Worm (Caenorhabditis elegans) whole organism, L3 larva: ENCODE results near the gene lys-2.

Source experiments
- R02D3.7 ChIP-seq: fragments of 150-350 bp; optimal IDR thresholded peaks from 2 replicates; lab custom pipeline; 2014; ENCODE audit warnings: missing biosample characterization, missing genetic modification characterization
- ZK546.5 ChIP-seq: sonication (generic microtip); optimal IDR thresholded peaks from 2 replicates; lab custom pipeline; 2017; ENCODE audit warnings: missing biosample characterization, missing genetic modification characterization
- ama-1 ChIP-seq: fragments of 150-350 bp; optimal IDR thresholded peaks from 2 replicates; lab custom pipeline; 2018
- ceh-16 ChIP-seq: sonication (generic microtip); optimal IDR thresholded peaks from 2 replicates; lab custom pipeline; 2017; ENCODE audit warnings: missing biosample characterization, missing genetic modification characterization
- ceh-28 ChIP-seq: fragments of 150-350 bp; optimal IDR thresholded peaks from 2 replicates; lab custom pipeline; 2014; ENCODE audit warnings: missing biosample characterization, missing genetic modification reagents, missing genetic modification characterization
- ceh-82 ChIP-seq: fragments of 150-350 bp; optimal IDR thresholded peaks from 2 replicates; lab custom pipeline; 2014; ENCODE audit warnings: missing biosample characterization, missing genetic modification characterization
- ceh-9 ChIP-seq: sonication (generic microtip); optimal IDR thresholded peaks from 2 replicates; lab custom pipeline; 2018; ENCODE audit warnings: missing biosample characterization, missing genetic modification characterization
- daf-12 ChIP-seq: fragments of 150-350 bp; optimal IDR thresholded peaks from 2 replicates; lab custom pipeline; 2014; ENCODE audit warnings: missing biosample characterization, missing genetic modification reagents, missing genetic modification characterization
- elt-1 ChIP-seq: fragments of 150-350 bp; optimal IDR thresholded peaks from 2 replicates; lab custom pipeline; 2014; ENCODE audit warnings: missing biosample characterization, missing genetic modification characterization
- elt-2 ChIP-seq: sonication (generic microtip); optimal IDR thresholded peaks from 2 replicates; lab custom pipeline; 2016; ENCODE audit warnings: missing genetic modification reagents, mild to moderate bottlenecking, missing genetic modification characterization, missing compliant biosample characterization
- elt-3 ChIP-seq, 3 experiments: fragments of 150-350 bp in 1 of 3; sonication (generic microtip) in 2 of 3; optimal IDR thresholded peaks; 2 replicates in 2 of 3; 4 replicates in 1 of 3; lab custom pipeline; 2014 to 2017; ENCODE audit warnings: missing biosample characterization in 3 of 3, missing genetic modification characterization in 3 of 3
- eor-1 ChIP-seq, 2 experiments: fragments of 150-350 bp; optimal IDR thresholded peaks; 2 replicates each; lab custom pipeline; 2014 to 2018; ENCODE audit warnings: missing biosample characterization in 2 of 2, missing genetic modification characterization in 2 of 2
- fkh-2 ChIP-seq: fragments of 150-350 bp; optimal IDR thresholded peaks from 2 replicates; lab custom pipeline; 2014; ENCODE audit warnings: missing biosample characterization, missing genetic modification reagents, missing genetic modification characterization
- fos-1 ChIP-seq: fragments of 150-350 bp; optimal IDR thresholded peaks from 2 replicates; lab custom pipeline; 2014; ENCODE audit warnings: missing biosample characterization, missing genetic modification characterization
- hmg-11 ChIP-seq: sonication (generic microtip); optimal IDR thresholded peaks from 2 replicates; lab custom pipeline; 2016; ENCODE audit warnings: missing genetic modification characterization, missing compliant biosample characterization
- jun-1 ChIP-seq: fragments of 150-350 bp; optimal IDR thresholded peaks from 2 replicates; lab custom pipeline; 2014; ENCODE audit warnings: missing biosample characterization, missing genetic modification reagents, missing genetic modification characterization
- lin-15B ChIP-seq: fragments of 150-350 bp; optimal IDR thresholded peaks from 2 replicates; lab custom pipeline; 2014; ENCODE audit warnings: missing biosample characterization, missing genetic modification characterization
- lin-39 ChIP-seq: fragments of 150-350 bp; optimal IDR thresholded peaks from 2 replicates; lab custom pipeline; 2018; ENCODE audit warnings: missing biosample characterization, missing genetic modification reagents, missing genetic modification characterization
- lsy-12 ChIP-seq: sonication (generic microtip); optimal IDR thresholded peaks from 2 replicates; lab custom pipeline; 2016; ENCODE audit warnings: mild to moderate bottlenecking, missing genetic modification characterization, missing compliant biosample characterization
- mdl-1 ChIP-seq: fragments of 150-350 bp; optimal IDR thresholded peaks from 2 replicates; lab custom pipeline; 2014; ENCODE audit warnings: missing biosample characterization, missing genetic modification characterization
- mml-1 ChIP-seq: fragments of 150-350 bp; sonication (generic microtip); optimal IDR thresholded peaks from 3 replicates; lab custom pipeline; 2014; ENCODE audit warnings: missing biosample characterization, missing genetic modification characterization
- nhr-23 ChIP-seq: fragments of 150-350 bp; optimal IDR thresholded peaks from 2 replicates; lab custom pipeline; 2014; ENCODE audit warnings: missing biosample characterization, missing genetic modification reagents, missing genetic modification characterization
- nhr-25 ChIP-seq: sonication (generic microtip); optimal IDR thresholded peaks from 2 replicates; lab custom pipeline; 2017; ENCODE audit warnings: missing biosample characterization, missing genetic modification characterization
- nhr-28 ChIP-seq: fragments of 150-350 bp; optimal IDR thresholded peaks from 2 replicates; lab custom pipeline; 2014; ENCODE audit warnings: missing biosample characterization, missing genetic modification characterization
- nhr-67 ChIP-seq: fragments of 150-350 bp; optimal IDR thresholded peaks from 2 replicates; lab custom pipeline; 2014; ENCODE audit warnings: missing biosample characterization, missing genetic modification characterization
- nhr-76 ChIP-seq: fragments of 150-350 bp; sonication (generic microtip); optimal IDR thresholded peaks from 5 replicates; lab custom pipeline; 2014; ENCODE audit warnings: missing biosample characterization, missing genetic modification characterization
- pha-4 ChIP-seq: fragments of 150-350 bp; optimal IDR thresholded peaks from 2 replicates; lab custom pipeline; 2014; ENCODE audit warnings: missing biosample characterization, missing genetic modification reagents, missing genetic modification characterization
- pqm-1 ChIP-seq: fragments of 150-350 bp; optimal IDR thresholded peaks from 2 replicates; lab custom pipeline; 2017; ENCODE audit warnings: missing biosample characterization, missing genetic modification characterization, inconsistent platforms
- skn-1 ChIP-seq: fragments of 150-350 bp; optimal IDR thresholded peaks from 2 replicates; lab custom pipeline; 2014; ENCODE audit warnings: missing biosample characterization, missing genetic modification characterization
- snpc-4 ChIP-seq: fragments of 150-350 bp; optimal IDR thresholded peaks from 2 replicates; lab custom pipeline; 2014; ENCODE audit warnings: missing biosample characterization, missing genetic modification characterization
- tbx-2 ChIP-seq: sonication (generic microtip); optimal IDR thresholded peaks from 2 replicates; lab custom pipeline; 2016; ENCODE audit warnings: mild to moderate bottlenecking, missing genetic modification characterization, missing compliant biosample characterization
- unc-62 ChIP-seq: fragments of 150-350 bp; sonication (generic microtip); optimal IDR thresholded peaks from 4 replicates; lab custom pipeline; 2014; ENCODE audit warnings: missing biosample characterization, missing genetic modification reagents, missing genetic modification characterization

Gene lys-2

DNA sequence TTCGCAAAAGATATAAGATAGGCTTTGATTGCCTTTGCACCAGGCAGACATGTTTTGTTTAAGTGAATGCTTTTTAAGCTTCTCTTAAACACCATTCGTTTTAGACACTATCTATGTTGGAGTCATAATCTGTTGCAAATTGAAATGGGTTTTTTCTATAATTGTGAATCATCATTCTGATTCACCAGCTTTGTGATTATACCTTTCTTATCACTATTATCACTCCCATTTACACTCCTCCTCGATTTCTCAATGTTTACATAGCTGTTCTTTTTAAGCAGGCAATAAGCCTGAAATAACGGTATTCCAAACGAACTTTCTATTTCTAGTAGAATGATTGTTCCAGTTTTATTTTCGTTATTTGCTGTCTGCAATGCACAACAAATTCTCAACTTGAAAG, 15.8 kb upstream of the lys-2 start, which contains the start of gene B0024.4:
TSS of gene B0024.4 (plus strand) at position 301 of the 400 bp plus-strand sequence.
- TF ChIP-seq elt-2 (tag; lab: Kevin White, UChicago): no peak
- TF ChIP-seq nhr-67 (tag; lab: Kevin White, UChicago): no peak
- TF ChIP-seq mdl-1 (tag; lab: Kevin White, UChicago): no peak
- no peak for TF ChIP-seq ceh-9 (tag; lab: Kevin White, UChicago)
- TF ChIP-seq ZK546.5: no peak
- no peak for TF ChIP-seq ceh-82 (tag; lab: Kevin White, UChicago)
- no peak for TF ChIP-seq unc-62 (GFP tag; lab: Kevin White, UChicago)
- no peak for TF ChIP-seq tbx-2
- no peak for TF ChIP-seq nhr-28 (tag; lab: Kevin White, UChicago)
- no peak for TF ChIP-seq daf-12 (tag; lab: Kevin White, UChicago)
- TF ChIP-seq ceh-16 (tag; lab: Kevin White, UChicago): no peak
- TF ChIP-seq eor-1 (tag; optimal IDR thresholded peaks at IDR 0.05; lab: Kevin White, UChicago): no peak
- no peak for TF ChIP-seq lin-39 (tag; lab: Kevin White, UChicago)

DNA sequence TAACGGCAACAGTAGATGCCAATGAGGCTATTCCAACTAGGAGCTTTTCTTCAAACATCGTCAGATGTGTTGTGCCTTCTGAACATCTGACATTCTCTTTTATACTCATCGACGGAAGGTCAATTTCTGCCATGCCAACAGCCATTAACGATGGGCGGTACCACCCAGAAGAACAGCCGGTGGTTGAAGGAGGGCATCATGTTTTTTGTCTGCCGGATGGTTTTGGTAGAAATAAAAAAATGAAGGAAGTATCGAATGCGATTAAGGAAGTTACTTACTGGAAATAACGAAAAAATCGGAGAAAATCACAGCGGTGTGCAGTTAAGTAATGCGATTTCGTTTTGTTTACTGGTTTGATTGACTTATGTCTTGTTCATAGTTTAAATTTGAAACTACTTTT, 13.3 kb upstream of the lys-2 start, which contains the start of gene col-150:
TSS of gene col-150 (minus strand) at position 101 of the 400 bp plus-strand sequence.
- no peak for TF ChIP-seq lsy-12 (tag; lab: Kevin White, UChicago)
- TF ChIP-seq hmg-11 (tag; lab: Kevin White, UChicago): no peak
- no peak for TF ChIP-seq jun-1
- no peak for TF ChIP-seq fkh-2
- TF ChIP-seq skn-1 (tag; lab: Kevin White, UChicago): no peak
- TF ChIP-seq nhr-76 (tag; lab: Kevin White, UChicago): no peak
- no peak for TF ChIP-seq pqm-1 (tag; lab: Kevin White, UChicago)
- no peak for TF ChIP-seq R02D3.7 (tag; lab: Kevin White, UChicago)
- no peak for TF ChIP-seq tbx-2
- TF ChIP-seq ceh-28 (tag; lab: Kevin White, UChicago): no peak
- TF ChIP-seq lin-15B (tag; lab: Kevin White, UChicago): no peak
- no peak for TF ChIP-seq elt-1 (tag; lab: Kevin White, UChicago)
- no peak for TF ChIP-seq ama-1 (lab: Kevin White, UChicago)
- no peak for TF ChIP-seq nhr-25 (tag; lab: Kevin White, UChicago)

DNA sequence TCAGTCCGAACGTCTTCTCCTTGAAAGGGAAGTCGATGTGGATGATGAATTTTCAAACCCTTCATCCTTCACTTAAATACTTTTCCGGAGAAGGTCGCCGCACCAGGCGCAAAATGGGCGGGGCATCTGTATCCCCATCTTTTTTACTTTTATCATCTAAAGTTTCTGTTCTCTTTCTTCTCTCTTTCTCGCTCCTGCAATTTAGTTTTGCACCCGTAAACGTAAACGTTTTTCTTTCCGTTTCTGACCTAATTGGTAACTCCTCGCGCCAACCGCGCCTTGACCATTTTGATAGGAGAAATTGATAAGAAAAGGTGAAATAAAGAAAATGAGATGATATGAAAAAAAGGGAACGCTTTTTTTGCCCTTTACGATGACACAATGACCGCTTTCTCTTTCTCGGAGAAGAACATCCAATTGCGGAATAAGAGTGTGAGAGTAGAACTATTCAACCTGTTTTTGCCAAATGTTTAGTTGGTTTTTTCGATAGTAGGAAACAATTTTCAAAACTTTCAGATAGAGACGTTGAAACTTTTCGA, 11.6 kb upstream of the lys-2 start, which contains the start of gene col-149:
TSS of gene col-149 (minus strand) at position 51 of the 539 bp plus-strand sequence.
- no peak for TF ChIP-seq nhr-28 (tag; lab: Kevin White, UChicago)
- TF ChIP-seq ceh-9 (tag; lab: Kevin White, UChicago): no peak
- TF ChIP-seq nhr-25 (tag; lab: Kevin White, UChicago): no peak
- no peak for TF ChIP-seq ceh-28 (tag; lab: Kevin White, UChicago)
- no peak for TF ChIP-seq jun-1
- TF ChIP-seq elt-3 (tag; optimal IDR thresholded peaks at IDR 0.05; lab: Kevin White, UChicago): peak in 1 of 3 experiments; percentile 56
- TF ChIP-seq nhr-23: peak; percentile 75
- TF ChIP-seq hmg-11 (tag; lab: Kevin White, UChicago): no peak
- no peak for TF ChIP-seq eor-1 (tag; optimal IDR thresholded peaks at IDR 0.05; lab: Kevin White, UChicago)
- TF ChIP-seq mml-1 (tag; lab: Kevin White, UChicago): no peak

DNA sequence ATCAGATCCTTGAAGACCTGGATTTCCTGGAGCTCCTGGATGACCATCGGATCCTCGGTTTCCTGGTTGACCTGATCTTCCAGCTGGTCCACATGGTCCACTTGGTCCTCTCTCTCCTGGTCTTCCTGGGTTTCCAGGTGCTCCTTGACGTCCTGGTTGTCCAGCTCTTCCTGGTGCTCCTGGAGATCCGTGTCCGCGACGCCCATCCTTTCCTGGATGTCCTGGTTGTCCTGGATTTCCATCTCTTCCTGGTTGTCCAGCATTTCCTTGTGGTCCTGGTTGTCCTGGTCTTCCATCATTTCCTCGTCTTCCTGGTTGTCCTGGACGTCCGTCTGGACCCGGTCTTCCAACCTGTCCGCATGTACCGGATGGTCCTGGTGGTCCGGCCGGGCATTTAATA, 10.6 kb upstream of the lys-2 start:
- TF ChIP-seq fkh-2 (no peak), fos-1 (tag; lab: Kevin White, UChicago) (no peak), lin-15B (tag; lab: Kevin White, UChicago) (no peak), nhr-76 (tag; lab: Kevin White, UChicago) (no peak), snpc-4 (tag; lab: Kevin White, UChicago) (no peak), eor-1 (tag; optimal IDR thresholded peaks at IDR 0.05; lab: Kevin White, UChicago) (no peak), pha-4 (tag; lab: Kevin White, UChicago) (no peak), mml-1 (tag; lab: Kevin White, UChicago) (no peak)

DNA sequence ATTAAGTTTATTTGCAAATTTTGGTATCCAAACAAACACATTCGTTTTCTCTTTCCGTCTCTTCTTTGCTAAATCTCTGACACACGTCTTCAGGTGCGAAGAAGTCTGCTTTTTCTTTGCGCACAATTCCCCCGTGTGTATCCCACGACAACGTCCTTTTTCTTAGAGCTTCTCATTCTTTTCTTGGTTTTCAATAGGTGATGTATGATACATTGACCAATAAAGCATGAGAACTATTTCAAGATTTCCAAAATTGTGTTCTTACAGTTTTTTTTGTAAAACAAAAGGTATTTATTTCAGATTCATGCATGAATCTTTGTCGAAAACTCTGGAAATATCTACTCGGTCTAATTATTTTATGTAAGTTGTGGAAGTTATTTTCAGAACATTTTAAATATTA, 8.5 kb upstream of the lys-2 start, which contains the start of gene B0024.15:
TSS of gene B0024.15 (plus strand) at position 301 of the 400 bp plus-strand sequence.
- TF ChIP-seq elt-1 (tag; lab: Kevin White, UChicago) (no peak), lin-15B (tag; lab: Kevin White, UChicago) (no peak)
